Worm (Caenorhabditis elegans) whole organism, late embryonic: ENCODE data around the gene mtrr-1.

Experiments used
- C38D4.7 ChIP-seq: fragments of 200-800 bp; sonication (Bioruptor generic); optimal IDR thresholded peaks from 2 replicates; lab custom pipeline; 2018; ENCODE audit warnings: mild to moderate bottlenecking, missing genetic modification characterization, moderate library complexity, missing compliant biosample characterization
- K02D7.2 ChIP-seq: sonication (generic microtip); optimal IDR thresholded peaks from 2 replicates; lab custom pipeline; 2017; ENCODE audit warnings: mild to moderate bottlenecking, missing genetic modification characterization, missing compliant biosample characterization
- ahr-1 ChIP-seq: sonication (generic microtip); optimal IDR thresholded peaks from 2 replicates; lab custom pipeline; 2016; ENCODE audit warnings: missing genetic modification characterization, missing compliant biosample characterization
- elt-2 ChIP-seq: sonication (generic microtip); optimal IDR thresholded peaks from 2 replicates; lab custom pipeline; 2016; ENCODE audit warnings: missing genetic modification reagents, missing genetic modification characterization, missing compliant biosample characterization
- fkh-10 ChIP-seq: fragments of 150-350 bp; optimal IDR thresholded peaks from 2 replicates; lab custom pipeline; 2014; ENCODE audit warnings: missing biosample characterization, missing genetic modification reagents, missing genetic modification characterization
- lim-6 ChIP-seq: sonication (generic microtip); optimal IDR thresholded peaks from 2 replicates; lab custom pipeline; 2016; ENCODE audit warnings: missing genetic modification characterization, missing compliant biosample characterization
- madf-2 ChIP-seq: sonication (generic microtip); optimal IDR thresholded peaks from 2 replicates; lab custom pipeline; 2017; ENCODE audit warnings: missing genetic modification characterization, missing compliant biosample characterization
- pat-9 ChIP-seq: fragments of 200-800 bp; sonication (Bioruptor generic); optimal IDR thresholded peaks from 2 replicates; lab custom pipeline; 2018; ENCODE audit warnings: mild to moderate bottlenecking, missing genetic modification characterization, moderate library complexity, missing compliant biosample characterization
- pha-4 ChIP-seq: fragments of 150-350 bp; optimal IDR thresholded peaks from 2 replicates; lab custom pipeline; 2018; ENCODE audit warnings: missing biosample characterization, missing genetic modification reagents, missing genetic modification characterization
- ref-2 ChIP-seq: sonication (generic microtip); optimal IDR thresholded peaks from 2 replicates; lab custom pipeline; 2016; ENCODE audit warnings: missing genetic modification characterization, missing compliant biosample characterization
- rnt-1 ChIP-seq: sonication (generic microtip); optimal IDR thresholded peaks from 2 replicates; lab custom pipeline; 2016; ENCODE audit warnings: missing genetic modification characterization, missing compliant biosample characterization

DNA sequence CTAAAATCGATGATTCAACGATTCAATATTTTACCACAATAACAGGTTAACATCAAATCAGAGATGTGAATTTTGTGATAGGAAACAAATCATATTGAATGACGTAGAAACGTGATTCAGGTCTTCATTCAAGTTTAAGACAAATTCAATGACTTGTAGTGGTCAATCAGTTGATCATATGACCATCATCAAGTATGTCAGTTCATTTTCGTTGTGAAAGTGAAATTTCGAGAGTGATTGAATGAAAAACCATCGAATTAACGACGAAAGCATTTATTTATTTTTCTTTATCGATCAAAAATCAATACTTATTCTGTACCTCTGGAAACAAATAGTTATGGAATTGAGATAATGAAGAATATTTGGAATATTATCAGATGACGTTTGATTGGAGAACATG, 34.2 kb upstream of the mtrr-1 start:
- no peak for TF ChIP-seq fkh-10
- TF ChIP-seq ref-2 (tag; lab: Kevin White, UChicago), result no peak
- TF ChIP-seq ahr-1 (tag; lab: Kevin White, UChicago), result no peak
- no peak for TF ChIP-seq lim-6 (tag; lab: Kevin White, UChicago)
- TF ChIP-seq K02D7.2, result no peak
- TF ChIP-seq pat-9, result no peak
- no peak for TF ChIP-seq rnt-1 (tag; lab: Kevin White, UChicago)
- no peak for TF ChIP-seq C38D4.7 (GFP tag; lab: Kevin White, UChicago)
- no peak for TF ChIP-seq elt-2 (tag; lab: Kevin White, UChicago)
- no peak for TF ChIP-seq pha-4 (tag; lab: Kevin White, UChicago)
- TF ChIP-seq madf-2 (tag; lab: Kevin White, UChicago), result no peak
